Fruit fly (Drosophila melanogaster): ENCODE data around the gene Hsp26.
A peak's percentile ranks its signal among the peaks of the same experiment; 100 is the strongest.

Hsp26 gene

DNA sequence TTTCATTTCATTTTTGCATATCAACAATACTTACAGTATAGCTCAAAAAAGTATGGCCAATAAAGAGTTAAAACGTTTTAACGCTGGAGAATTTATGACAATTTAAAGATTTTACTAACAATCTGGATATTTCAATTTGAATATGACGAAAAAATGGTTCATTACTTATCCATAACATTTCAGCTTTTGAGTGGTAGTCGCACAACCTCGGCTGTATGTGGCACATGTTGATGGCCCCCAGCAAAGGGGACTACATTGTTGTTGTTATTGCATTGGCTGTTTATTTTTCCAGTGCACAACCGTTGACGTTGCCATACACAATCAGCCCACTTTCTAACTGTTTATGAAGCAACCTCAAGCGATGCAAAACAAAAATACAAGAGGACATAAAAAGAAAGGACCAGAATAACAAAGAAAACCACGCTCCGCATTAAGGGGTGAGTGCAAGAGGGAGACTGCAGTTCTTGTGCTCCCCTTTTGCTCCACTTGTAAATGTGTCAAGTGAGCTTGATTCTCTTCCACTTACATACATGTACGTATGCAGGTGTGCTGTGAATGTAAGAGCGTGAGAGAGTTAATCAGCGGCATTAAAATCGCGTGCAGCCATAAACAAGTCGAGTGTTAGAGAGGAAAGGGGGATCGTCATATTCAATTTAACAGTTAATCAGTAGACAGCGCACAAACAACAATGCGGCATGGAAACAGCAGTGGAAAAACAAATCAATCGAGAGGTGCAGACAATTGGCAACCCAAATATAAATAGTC is 43.0 kb upstream of the Hsp26 start (continued):
- TF ChIP-seq Fer1 (GFP tag; optimal IDR thresholded peaks at IDR 0.05) (peak; percentile 21), CG6813 (GFP tag; optimal IDR thresholded peaks at IDR 0.05) (no peak), CG10209 (GFP tag; optimal IDR thresholded peaks at IDR 0.05) (peak; percentile 26), Lpt (GFP tag; optimal IDR thresholded peaks at IDR 0.05) (no peak), CG8924 (tag; optimal IDR thresholded peaks at IDR 0.05) (peak; percentile 40), CG2199 (GFP tag; IDR thresholded peaks at IDR 0.05) (no peak), dimm (GFP tag; IDR thresholded peaks at IDR 0.05) (no peak), Dref (GFP tag; IDR thresholded peaks at IDR 0.05) (no peak), repo (GFP tag; optimal IDR thresholded peaks at IDR 0.05) (no peak), Nf-YB (GFP tag; optimal IDR thresholded peaks at IDR 0.05) (no peak), CG7963 (GFP tag; IDR thresholded peaks at IDR 0.05; ENCODE audit: partially characterized antibody) (no peak), kay (GFP tag; optimal IDR thresholded peaks at IDR 0.05) (no peak), CG11085 (GFP tag; IDR thresholded peaks at IDR 0.05) (peak; percentile 17; the same call in 1 of the 2 replicates), pfk (GFP tag; optimal IDR thresholded peaks at IDR 0.05) (no peak), D19B (GFP tag; optimal IDR thresholded peaks at IDR 0.05) (no peak), Atf-2 (GFP tag; optimal IDR thresholded peaks at IDR 0.05) (no peak), ato (GFP tag; IDR thresholded peaks at IDR 0.05; ENCODE audit: partially characterized antibody) (no peak), CG12236 (GFP tag; optimal IDR thresholded peaks at IDR 0.05) (peak; percentile 12), CG10543 (GFP tag; optimal IDR thresholded peaks at IDR 0.05) (no peak), Drgx (GFP tag; IDR thresholded peaks at IDR 0.05) (peak; percentile 95), ham (GFP tag; IDR thresholded peaks at IDR 0.05) (no peak), CG2129 (GFP tag; IDR thresholded peaks at IDR 0.05; ENCODE audit: partially characterized antibody) (no peak), CG9817 (tag; optimal IDR thresholded peaks at IDR 0.05) (peak; percentile 15), CG7786 (GFP tag; optimal IDR thresholded peaks at IDR 0.05) (peak; percentile 12), CG4328 (GFP tag; optimal IDR thresholded peaks at IDR 0.05) (no peak), pita (GFP tag; optimal IDR thresholded peaks at IDR 0.05) (no peak), CG6272 (GFP tag; IDR thresholded peaks at IDR 0.05) (no peak), CG12391 (tag; optimal IDR thresholded peaks at IDR 0.05) (peak; percentile 52), Lim3 (GFP tag; IDR thresholded peaks at IDR 0.05) (0 out of 2 replicates have a peak, but pooled peaks have one; percentile 19), eve (GFP tag; optimal IDR thresholded peaks at IDR 0.05) (peak in 1 of 2 experiments; percentile 74), CG17802 (tag; optimal IDR thresholded peaks at IDR 0.05) (no peak), Oli (tag; optimal IDR thresholded peaks at IDR 0.05) (peak; percentile 62), CG34376 (GFP tag; optimal IDR thresholded peaks at IDR 0.05) (no peak), Bgb (GFP tag; IDR thresholded peaks at IDR 0.05; ENCODE audit: partially characterized antibody) (no peak), HLH54F (GFP tag; optimal IDR thresholded peaks at IDR 0.05) (no peak), tll (GFP tag; optimal IDR thresholded peaks at IDR 0.05) (no peak), fru (optimal IDR thresholded peaks at IDR 0.05) (no peak), cad (GFP tag; optimal IDR thresholded peaks at IDR 0.05) (no peak), nmo (GFP tag; optimal IDR thresholded peaks at IDR 0.05) (peak; percentile 46), CG6791 (GFP tag; IDR thresholded peaks at IDR 0.05; ENCODE audit: partially characterized antibody) (no peak), E2f2 (GFP tag; IDR thresholded peaks at IDR 0.05) (peak; percentile 39; the same call in 1 of the 2 replicates), chif (GFP tag; optimal IDR thresholded peaks at IDR 0.05) (peak in 1 of 2 experiments; percentile 28), CG8281 (tag; optimal IDR thresholded peaks at IDR 0.05) (no peak), pb (GFP tag; optimal IDR thresholded peaks at IDR 0.05) (no peak), cwo (GFP tag; optimal IDR thresholded peaks at IDR 0.05) (no peak), CG32767 (GFP tag; IDR thresholded peaks at IDR 0.05) (no peak), chn (GFP tag; optimal IDR thresholded peaks at IDR 0.05) (no peak), tgo (GFP tag; IDR thresholded peaks at IDR 0.05) (peak; percentile 40; the same call in 2 of the 3 replicates), twi (tag; optimal IDR thresholded peaks at IDR 0.05) (no peak)
